Worm (Caenorhabditis elegans): ENCODE data around the gene C06A1.7.

C06A1.7 gene

ce11 chrII:10564578-10564977 lies at the start of gene C06A1.7, which contains the start of gene C06A1.6:
Gene C06A1.7 (plus strand): TSS chrII:10564891.
Gene C06A1.6 (minus strand): TSS chrII:10564678.
- TF ChIP-seq tab-1 (GFP tag; IDR thresholded peaks at IDR 0.05) (no peak), T22C8.4 (GFP tag; IDR thresholded peaks at IDR 0.05) (no peak), cog-1 (tag; optimal IDR thresholded peaks at IDR 0.05) (no peak), ref-1 (GFP tag; conservative IDR thresholded peaks at IDR 0.05) (no peak), ztf-23 (GFP tag; IDR thresholded peaks at IDR 0.05) (no peak), klf-2 (GFP tag; conservative IDR thresholded peaks at IDR 0.05) (no peak), ztf-29 (GFP tag; IDR thresholded peaks at IDR 0.05) (no peak), med-1 (GFP tag; optimal IDR thresholded peaks at IDR 0.05; ENCODE audit: insufficient read depth) (no peak), flt-1 (GFP tag; IDR thresholded peaks at IDR 0.05) (no peak)

- TF ChIP-seq tab-1 (GFP tag; IDR thresholded peaks at IDR 0.05) (no peak), ztf-23 (GFP tag; IDR thresholded peaks at IDR 0.05) (no peak), ref-1 (GFP tag; conservative IDR thresholded peaks at IDR 0.05) (no peak), T22C8.4 (GFP tag; IDR thresholded peaks at IDR 0.05) (no peak)
Observed at ce11 chrII:10515422-10515821, 49.3 kb upstream of the C06A1.7 start.

ce11 chrII:10516375-10516774 lies 48.3 kb upstream of the C06A1.7 start:
- no peak for TF ChIP-seq T22C8.4 (GFP tag; IDR thresholded peaks at IDR 0.05)
- no peak for TF ChIP-seq ztf-29 (GFP tag; IDR thresholded peaks at IDR 0.05)
- no peak for TF ChIP-seq klf-2 (GFP tag; conservative IDR thresholded peaks at IDR 0.05)
- no peak for TF ChIP-seq med-1 (GFP tag; optimal IDR thresholded peaks at IDR 0.05; ENCODE audit: insufficient read depth)
- TF ChIP-seq ref-1 (GFP tag; conservative IDR thresholded peaks at IDR 0.05), result no peak
- TF ChIP-seq tab-1 (GFP tag; IDR thresholded peaks at IDR 0.05), result no peak
- TF ChIP-seq flt-1 (GFP tag; IDR thresholded peaks at IDR 0.05), result no peak
- no peak for TF ChIP-seq ztf-23 (GFP tag; IDR thresholded peaks at IDR 0.05)
- no peak for TF ChIP-seq cog-1 (tag; optimal IDR thresholded peaks at IDR 0.05)

- TF ChIP-seq flt-1 (GFP tag; IDR thresholded peaks at IDR 0.05) (no peak), klf-2 (GFP tag; conservative IDR thresholded peaks at IDR 0.05) (no peak), med-1 (GFP tag; optimal IDR thresholded peaks at IDR 0.05; ENCODE audit: insufficient read depth) (no peak)
Observed at ce11 chrII:10519017-10519416, 45.7 kb upstream of the C06A1.7 start, which contains the start of gene F59B10.4. Gene F59B10.4 (minus strand): TSS chrII:10519117.

- TF ChIP-seq ztf-29 (GFP tag; IDR thresholded peaks at IDR 0.05), result no peak
- no peak for TF ChIP-seq ztf-23 (GFP tag; IDR thresholded peaks at IDR 0.05)
- no peak for TF ChIP-seq klf-2 (GFP tag; conservative IDR thresholded peaks at IDR 0.05)
- TF ChIP-seq cog-1 (tag; optimal IDR thresholded peaks at IDR 0.05), result no peak
Observed at ce11 chrII:10519863-10520262, 44.8 kb upstream of the C06A1.7 start.

- TF ChIP-seq tab-1 (GFP tag; IDR thresholded peaks at IDR 0.05) (no peak), T22C8.4 (GFP tag; IDR thresholded peaks at IDR 0.05) (no peak), med-1 (GFP tag; optimal IDR thresholded peaks at IDR 0.05; ENCODE audit: insufficient read depth) (no peak), flt-1 (GFP tag; IDR thresholded peaks at IDR 0.05) (no peak), klf-2 (GFP tag; conservative IDR thresholded peaks at IDR 0.05) (no peak), cog-1 (tag; optimal IDR thresholded peaks at IDR 0.05) (no peak), ref-1 (GFP tag; conservative IDR thresholded peaks at IDR 0.05) (no peak), ztf-23 (GFP tag; IDR thresholded peaks at IDR 0.05) (no peak), ztf-29 (GFP tag; IDR thresholded peaks at IDR 0.05) (no peak)
Observed at ce11 chrII:10523031-10523430, 41.7 kb upstream of the C06A1.7 start.

- TF ChIP-seq ztf-29 (GFP tag; IDR thresholded peaks at IDR 0.05), result no peak
Observed at ce11 chrII:10523583-10523982, 41.1 kb upstream of the C06A1.7 start, which contains the start of gene F59B10.5. Gene F59B10.5 (minus strand): TSS chrII:10523683.

ce11 chrII:10524374-10524773 lies 40.3 kb upstream of the C06A1.7 start, which contains the start of gene F59B10.6:
Gene F59B10.6 (minus strand): TSS chrII:10524474.
- TF ChIP-seq ztf-23 (GFP tag; IDR thresholded peaks at IDR 0.05) (no peak), med-1 (GFP tag; optimal IDR thresholded peaks at IDR 0.05; ENCODE audit: insufficient read depth) (no peak), T22C8.4 (GFP tag; IDR thresholded peaks at IDR 0.05) (no peak), cog-1 (tag; optimal IDR thresholded peaks at IDR 0.05) (no peak), flt-1 (GFP tag; IDR thresholded peaks at IDR 0.05) (no peak), ref-1 (GFP tag; conservative IDR thresholded peaks at IDR 0.05) (no peak), tab-1 (GFP tag; IDR thresholded peaks at IDR 0.05) (no peak), klf-2 (GFP tag; conservative IDR thresholded peaks at IDR 0.05) (no peak), ztf-29 (GFP tag; IDR thresholded peaks at IDR 0.05) (no peak)

- no peak for TF ChIP-seq T22C8.4 (GFP tag; IDR thresholded peaks at IDR 0.05)
- TF ChIP-seq flt-1 (GFP tag; IDR thresholded peaks at IDR 0.05), result no peak
- no peak for TF ChIP-seq ztf-29 (GFP tag; IDR thresholded peaks at IDR 0.05)
- no peak for TF ChIP-seq cog-1 (tag; optimal IDR thresholded peaks at IDR 0.05)
- TF ChIP-seq ztf-23 (GFP tag; IDR thresholded peaks at IDR 0.05), result no peak
- TF ChIP-seq ref-1 (GFP tag; conservative IDR thresholded peaks at IDR 0.05), result no peak
- TF ChIP-seq tab-1 (GFP tag; IDR thresholded peaks at IDR 0.05), result no peak
Observed at ce11 chrII:10525134-10525533, 39.6 kb upstream of the C06A1.7 start.

- no peak for TF ChIP-seq ztf-29 (GFP tag; IDR thresholded peaks at IDR 0.05)
- 0 out of 2 replicates have a peak, but pooled peaks have one; percentile 48 for TF ChIP-seq ztf-23 (GFP tag; IDR thresholded peaks at IDR 0.05)
Observed at ce11 chrII:10527649-10528134, 37.0 kb upstream of the C06A1.7 start, which contains the start of gene mab-10. Gene mab-10 (plus strand): TSS chrII:10528084.

ce11 chrII:10529218-10529751 lies 35.4 kb upstream of the C06A1.7 start:
- TF ChIP-seq ztf-23 (GFP tag; IDR thresholded peaks at IDR 0.05) (no peak), ztf-29 (GFP tag; IDR thresholded peaks at IDR 0.05) (no peak), T22C8.4 (GFP tag; IDR thresholded peaks at IDR 0.05) (no peak), med-1 (GFP tag; optimal IDR thresholded peaks at IDR 0.05; ENCODE audit: insufficient read depth) (no peak), klf-2 (GFP tag; conservative IDR thresholded peaks at IDR 0.05) (no peak), tab-1 (GFP tag; IDR thresholded peaks at IDR 0.05) (no peak), ref-1 (GFP tag; conservative IDR thresholded peaks at IDR 0.05) (no peak), cog-1 (tag; optimal IDR thresholded peaks at IDR 0.05) (no peak), flt-1 (GFP tag; IDR thresholded peaks at IDR 0.05) (no peak)

Measured in whole organism, midembryonic.